Fruit fly (Drosophila melanogaster) whole organism, adult: ENCODE data around the gene CG32686.

ENCODE experiments used
- CG11617 ChIP-seq: fragments of 200-800 bp; sonication (Bioruptor generic); optimal IDR thresholded peaks from 2 replicates; lab custom pipeline; 2017; ENCODE audit warnings: mild to moderate bottlenecking, missing biosample characterization, missing genetic modification reagents, missing genetic modification characterization
- CG12768 ChIP-seq: fragments of 200-800 bp; sonication (Bioruptor generic); optimal IDR thresholded peaks from 2 replicates; lab custom pipeline; 2017; ENCODE audit warnings: missing biosample characterization, missing genetic modification characterization, mild to moderate bottlenecking, moderate library complexity, missing genetic modification reagents
- CG14711 ChIP-seq: fragments of 200-800 bp; sonication (Bioruptor generic); optimal IDR thresholded peaks from 2 replicates; lab custom pipeline; 2018; ENCODE audit warnings: missing biosample characterization, mild to moderate bottlenecking, missing genetic modification characterization, moderate library complexity
- CG33017 ChIP-seq: fragments of 200-800 bp; sonication (Bioruptor generic); optimal IDR thresholded peaks from 2 replicates; lab custom pipeline; 2018; ENCODE audit warnings: missing biosample characterization, mild to moderate bottlenecking, missing genetic modification characterization, moderate library complexity
- Crg-1 ChIP-seq: fragments of 200-800 bp; sonication (Bioruptor generic); optimal IDR thresholded peaks from 2 replicates; lab custom pipeline; 2016; ENCODE audit warnings: missing biosample characterization, missing genetic modification characterization
- Hr96 ChIP-seq: fragments of 200-800 bp; sonication (Bioruptor generic); optimal IDR thresholded peaks from 2 replicates; lab custom pipeline; 2016; ENCODE audit warnings: missing biosample characterization, missing genetic modification characterization
- Mnt ChIP-seq: fragments of 200-800 bp; sonication (Bioruptor generic); optimal IDR thresholded peaks from 2 replicates; lab custom pipeline; 2016; ENCODE audit warnings: missing biosample characterization, mild to moderate bottlenecking, missing genetic modification characterization
- bab1 ChIP-seq: fragments of 200-800 bp; sonication (Bioruptor generic); optimal IDR thresholded peaks from 3 replicates; lab custom pipeline; 2019; ENCODE audit warnings: missing biosample characterization, mild to moderate bottlenecking, missing genetic modification characterization, moderate library complexity
- cic ChIP-seq: fragments of 200-800 bp; sonication (Bioruptor generic); optimal IDR thresholded peaks from 2 replicates; lab custom pipeline; 2017; ENCODE audit warnings: missing biosample characterization, mild to moderate bottlenecking, missing genetic modification characterization, moderate library complexity
- cnc ChIP-seq, 2 experiments: fragments of >200 bp; optimal IDR thresholded peaks; 2 replicates each; lab custom pipeline; 2017
- kay ChIP-seq: fragments of 200-800 bp; sonication (Bioruptor generic); peaks from one replicate; lab custom pipeline; 2016; ENCODE audit warnings: missing biosample characterization, missing genetic modification characterization, borderline replicate concordance
- tj ChIP-seq: fragments of 200-800 bp; sonication (Bioruptor generic); optimal IDR thresholded peaks from 3 replicates; lab custom pipeline; 2017; ENCODE audit warnings: missing biosample characterization, mild to moderate bottlenecking, missing genetic modification characterization, moderate library complexity
- toe ChIP-seq: fragments of 200-800 bp; sonication (Bioruptor generic); optimal IDR thresholded peaks from 2 replicates; lab custom pipeline; 2016; ENCODE audit warnings: missing biosample characterization, missing genetic modification characterization

dm6 chrX:10386810-10387340 is 11.8 kb upstream of the CG32686 start:
- TF ChIP-seq bab1 (GFP tag; lab: Kevin White, UChicago), result no peak
- TF ChIP-seq toe (GFP tag; lab: Kevin White, UChicago), result no peak
- TF ChIP-seq cic, result no peak
- no peak for TF ChIP-seq tj
- no peak for TF ChIP-seq Crg-1 (GFP tag; lab: Kevin White, UChicago)
- no peak for TF ChIP-seq cnc (optimal IDR thresholded peaks at IDR 0.05; lab: Kevin White, UChicago)
- TF ChIP-seq CG12768 (GFP tag; lab: Kevin White, UChicago), result no peak
- TF ChIP-seq CG33017 (tag; lab: Kevin White, UChicago), result no peak
- peak; percentile 7 for TF ChIP-seq kay
- TF ChIP-seq CG11617, result no peak
- no peak for TF ChIP-seq Hr96 (GFP tag; lab: Kevin White, UChicago)
- no peak for TF ChIP-seq CG14711 (tag; lab: Kevin White, UChicago)
- TF ChIP-seq Mnt (GFP tag; lab: Kevin White, UChicago), result no peak
